Worm (Caenorhabditis elegans) whole organism, L4 larva: ENCODE data around the gene EEED8.18.

Experiments used
- R02D3.7 ChIP-seq: fragments of 150-350 bp; sonication (generic microtip); optimal IDR thresholded peaks from 3 replicates; lab custom pipeline; 2014; ENCODE audit warnings: missing biosample characterization, missing genetic modification characterization
- Y48G9A.11 ChIP-seq: fragments of 200-800 bp; sonication (Bioruptor generic); IDR thresholded peaks from 2 replicates; pipeline ENCODE4 v1.3.6; 2022; ENCODE audit warnings: missing genetic modification reagents, missing genetic modification characterization, missing compliant biosample characterization
- aha-1 ChIP-seq: fragments of 150-350 bp; peaks from one replicate; lab custom pipeline; 2014; ENCODE audit warnings: missing biosample characterization, missing genetic modification characterization
- aly-2 ChIP-seq: sonication (generic microtip); optimal IDR thresholded peaks from 2 replicates; lab custom pipeline; 2018; ENCODE audit warnings: missing biosample characterization, missing genetic modification characterization
- ceh-82 ChIP-seq: sonication (generic microtip); optimal IDR thresholded peaks from 2 replicates; lab custom pipeline; 2017; ENCODE audit warnings: missing biosample characterization, missing genetic modification characterization
- daf-16 ChIP-seq, 3 experiments: sonication (generic microtip); optimal IDR thresholded peaks; 2 replicates each; lab custom pipeline; 2016 to 2017; ENCODE audit warnings: missing genetic modification characterization in 3 of 3, missing genetic modification reagents in 3 of 3, mild to moderate bottlenecking in 2 of 3, missing compliant biosample characterization in 2 of 3, missing biosample characterization in 1 of 3, moderate library complexity in 1 of 3
- dpl-1 ChIP-seq: fragments of 150-350 bp; optimal IDR thresholded peaks from 2 replicates; lab custom pipeline; 2014; ENCODE audit warnings: missing biosample characterization, missing genetic modification reagents, missing genetic modification characterization
- dve-1 ChIP-seq: sonication (generic microtip); optimal IDR thresholded peaks from 2 replicates; lab custom pipeline; 2017; ENCODE audit warnings: antibody characterized with exemption, mild to moderate bottlenecking, missing genetic modification characterization, missing compliant biosample characterization; ENCODE audit not compliant: insufficient read depth
- fkh-10 ChIP-seq: fragments of 150-350 bp; optimal IDR thresholded peaks from 2 replicates; lab custom pipeline; 2014; ENCODE audit warnings: missing biosample characterization, missing genetic modification reagents, missing genetic modification characterization
- hlh-11 ChIP-seq: fragments of 200-800 bp; sonication (Bioruptor generic); optimal IDR thresholded peaks from 2 replicates; lab custom pipeline; 2018; ENCODE audit warnings: mild to moderate bottlenecking, missing genetic modification characterization, missing compliant biosample characterization
- hlh-30 ChIP-seq: sonication (generic microtip); optimal IDR thresholded peaks from 2 replicates; lab custom pipeline; 2017; ENCODE audit warnings: antibody characterized with exemption, mild to moderate bottlenecking, missing genetic modification characterization, missing compliant biosample characterization; ENCODE audit not compliant: insufficient read depth
- hmg-1.1 ChIP-seq: fragments of 200-800 bp; sonication (Bioruptor generic); IDR thresholded peaks from 2 replicates; pipeline ENCODE4 v1.3.6; 2022; ENCODE audit warnings: missing genetic modification reagents, missing genetic modification characterization, missing compliant biosample characterization
- lim-7 ChIP-seq: fragments of 200-800 bp; sonication (Bioruptor generic); IDR thresholded peaks from 2 replicates; pipeline ENCODE4 v1.3.6; 2022; ENCODE audit warnings: missing genetic modification characterization, missing compliant biosample characterization
- lin-29 ChIP-seq: fragments of 200-800 bp; sonication (Bioruptor generic); IDR thresholded peaks from 2 replicates; pipeline ENCODE4 v1.3.6; 2022; ENCODE audit warnings: missing genetic modification reagents, missing genetic modification characterization, missing compliant biosample characterization
- mep-1 ChIP-seq: fragments of 150-350 bp; sonication (generic microtip); optimal IDR thresholded peaks from 3 replicates; lab custom pipeline; 2014; ENCODE audit warnings: missing biosample characterization, missing genetic modification characterization
- mes-2 ChIP-seq: sonication (generic microtip); optimal IDR thresholded peaks from 2 replicates; lab custom pipeline; 2016; ENCODE audit warnings: missing genotype, mild to moderate bottlenecking, missing genetic modification characterization, missing compliant biosample characterization; ENCODE audit not compliant: poor library complexity, severe bottlenecking
- mxl-3 ChIP-seq: fragments of 200-800 bp; sonication (Bioruptor generic); optimal IDR thresholded peaks from 2 replicates; lab custom pipeline; 2018; ENCODE audit warnings: mild to moderate bottlenecking, missing genetic modification characterization, missing compliant biosample characterization
- nhr-10 ChIP-seq: fragments of 150-350 bp; optimal IDR thresholded peaks from 2 replicates; lab custom pipeline; 2014; ENCODE audit warnings: missing biosample characterization, missing genetic modification characterization
- nhr-102 ChIP-seq: sonication (generic microtip); optimal IDR thresholded peaks from 2 replicates; lab custom pipeline; 2016; ENCODE audit warnings: mild to moderate bottlenecking, missing genetic modification characterization, moderate library complexity, missing compliant biosample characterization
- nhr-237 ChIP-seq: sonication (generic microtip); optimal IDR thresholded peaks from 2 replicates; lab custom pipeline; 2017; ENCODE audit warnings: missing biosample characterization, missing genetic modification characterization
- nhr-28 ChIP-seq: fragments of 150-350 bp; optimal IDR thresholded peaks from 2 replicates; lab custom pipeline; 2014; ENCODE audit warnings: missing biosample characterization, missing genetic modification characterization
- nhr-77 ChIP-seq: fragments of 150-350 bp; optimal IDR thresholded peaks from 2 replicates; lab custom pipeline; 2014; ENCODE audit warnings: missing biosample characterization, missing genetic modification characterization
- pha-4 ChIP-seq, 2 experiments: fragments of 150-350 bp in 1 of 2; fragments of 200-800 bp in 1 of 2; sonication (Bioruptor generic) in 1 of 2; IDR thresholded peaks in 1 of 2; optimal IDR thresholded peaks in 1 of 2; 2 replicates each; pipeline versions ENCODE4 v1.3.6 to Lab custom; 2014 to 2022; ENCODE audit warnings: missing genetic modification characterization in 2 of 2, missing genetic modification reagents in 2 of 2, missing biosample characterization in 1 of 2, missing compliant biosample characterization in 1 of 2
- rbr-2 ChIP-seq: sonication (generic microtip); optimal IDR thresholded peaks from 2 replicates; lab custom pipeline; 2016; ENCODE audit warnings: missing genotype, missing genetic modification characterization, missing compliant biosample characterization
- unc-130 ChIP-seq: sonication (generic microtip); optimal IDR thresholded peaks from 2 replicates; lab custom pipeline; 2016; ENCODE audit warnings: missing genetic modification reagents, missing genetic modification characterization, missing compliant biosample characterization
- unc-62 ChIP-seq, 3 experiments: fragments of 150-350 bp in 1 of 3; sonication (generic microtip); optimal IDR thresholded peaks in 2 of 3; peaks in 1 of 3; 1 replicate in 1 of 3; 2 replicates in 2 of 3; lab custom pipeline; 2014 to 2017; ENCODE audit warnings: missing biosample characterization in 3 of 3, missing genetic modification characterization in 3 of 3, missing genetic modification reagents in 3 of 3, missing genotype in 1 of 3
- vab-7 ChIP-seq: fragments of 200-800 bp; sonication (Bioruptor generic); IDR thresholded peaks from 2 replicates; pipeline ENCODE4 v1.3.6; 2022; ENCODE audit warnings: missing genetic modification reagents, missing genetic modification characterization, missing compliant biosample characterization
- zfp-2 ChIP-seq: sonication (generic microtip); optimal IDR thresholded peaks from 2 replicates; lab custom pipeline; 2016; ENCODE audit warnings: mild to moderate bottlenecking, missing genetic modification characterization, missing compliant biosample characterization

The EEED8.18 gene

DNA sequence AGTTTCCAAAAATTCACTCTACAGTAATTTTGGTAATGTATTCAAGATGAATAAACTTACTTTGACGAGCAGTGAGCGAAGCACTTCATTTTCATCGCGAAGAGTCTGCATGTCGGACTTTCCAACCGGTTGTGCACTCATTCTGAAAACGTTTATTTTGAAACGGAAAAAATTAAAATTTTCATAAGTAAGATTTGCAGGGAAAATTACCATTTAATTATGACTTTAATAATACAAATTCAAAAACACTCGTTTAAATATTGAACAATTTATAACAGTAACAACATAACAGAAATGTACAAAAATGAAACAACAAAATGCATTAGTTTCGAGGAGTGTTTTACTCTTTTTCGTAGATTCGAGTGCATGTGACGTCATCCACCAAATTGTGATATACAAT, at the start of gene EEED8.18, which contains the start of gene EEED8.13:
Gene EEED8.18, minus strand, starts transcription at position 144 of the 400 bp plus-strand sequence.
Gene EEED8.13, minus strand, starts transcription at position 101 of the 400 bp plus-strand sequence.
- TF ChIP-seq rbr-2 (tag; lab: Kevin White, UChicago) (no peak), zfp-2 (tag; lab: Kevin White, UChicago) (no peak), nhr-77 (tag; lab: Kevin White, UChicago) (no peak)

DNA sequence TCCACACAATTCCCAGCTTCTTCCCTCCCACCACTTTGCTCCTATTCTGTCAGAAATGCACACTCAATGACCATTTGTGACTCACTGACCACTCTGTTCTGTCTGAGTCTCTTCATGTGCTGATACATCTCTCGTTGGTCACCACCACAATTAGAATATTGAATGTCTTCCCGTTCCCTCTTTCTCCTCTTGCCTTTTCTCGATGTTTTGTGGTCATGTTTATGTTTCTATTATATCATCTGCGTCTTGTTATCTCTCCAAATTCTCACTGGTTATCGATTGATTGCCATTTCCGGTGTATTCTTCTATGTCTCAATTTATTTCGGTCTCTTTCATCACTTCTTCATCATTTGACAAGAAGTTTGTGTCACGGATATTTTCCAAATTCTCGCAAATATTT, 48.5 kb upstream of the EEED8.18 start:
- TF ChIP-seq nhr-10 (tag; lab: Kevin White, UChicago) (no peak), unc-62 (GFP tag; optimal IDR thresholded peaks at IDR 0.05 in 1 of 2; lab: Kevin White, UChicago) (peak in 1 of 2 experiments; percentile 75), unc-62 (tag; optimal IDR thresholded peaks at IDR 0.05; lab: Kevin White, UChicago) (no peak), hlh-11 (tag; lab: Kevin White, UChicago) (peak; percentile 64), dve-1 (peak; percentile 38), hlh-30 (tag; lab: Kevin White, UChicago) (peak; percentile 14), mep-1 (tag; lab: Kevin White, UChicago) (peak; percentile 29), dpl-1 (GFP tag; lab: Kevin White, UChicago) (no peak), daf-16 (GFP tag; optimal IDR thresholded peaks at IDR 0.05; lab: Kevin White, UChicago) (no peak), daf-16 (tag; optimal IDR thresholded peaks at IDR 0.05; lab: Kevin White, UChicago) (peak; percentile 58), hmg-1.1 (GFP tag; lab: Robert Waterston, UW) (peak; percentile 30; the same call in 1 of the 2 replicates), lin-29 (GFP tag; lab: Robert Waterston, UW) (no peak), pha-4 (GFP tag; IDR thresholded peaks at IDR 0.05; lab: Robert Waterston, UW) (no peak), pha-4 (tag; optimal IDR thresholded peaks at IDR 0.05; lab: Kevin White, UChicago) (peak; percentile 20), nhr-28 (peak; percentile 33), aha-1 (tag; lab: Kevin White, UChicago) (peak; percentile 6), mes-2 (tag; lab: Kevin White, UChicago) (peak; percentile 45)

DNA sequence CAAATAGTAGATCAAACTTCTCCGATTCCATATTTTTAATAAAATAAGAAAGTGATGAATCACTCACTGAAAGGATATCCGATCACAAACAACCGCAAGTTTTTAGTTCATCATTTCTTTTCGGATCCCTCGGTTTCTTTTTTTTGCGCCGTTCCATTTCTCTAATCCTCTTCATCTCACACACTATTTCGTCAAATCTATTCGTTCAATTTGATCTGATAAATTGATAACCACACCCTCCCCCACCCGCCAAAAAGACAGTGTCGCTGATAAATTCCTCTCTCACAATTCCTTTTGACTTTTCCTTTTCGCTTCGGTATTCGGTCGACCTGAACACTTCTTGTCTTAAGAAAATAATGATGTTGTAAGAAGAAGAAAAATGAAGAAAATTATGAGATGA, 47.1 kb upstream of the EEED8.18 start:
- peak; percentile 33 for TF ChIP-seq hlh-11 (tag; lab: Kevin White, UChicago)
- TF ChIP-seq Y48G9A.11 (GFP tag; lab: Robert Waterston, UW), result no peak
- peak; percentile 55 for TF ChIP-seq nhr-28
- TF ChIP-seq, all 104 proteins: peak for 2

DNA sequence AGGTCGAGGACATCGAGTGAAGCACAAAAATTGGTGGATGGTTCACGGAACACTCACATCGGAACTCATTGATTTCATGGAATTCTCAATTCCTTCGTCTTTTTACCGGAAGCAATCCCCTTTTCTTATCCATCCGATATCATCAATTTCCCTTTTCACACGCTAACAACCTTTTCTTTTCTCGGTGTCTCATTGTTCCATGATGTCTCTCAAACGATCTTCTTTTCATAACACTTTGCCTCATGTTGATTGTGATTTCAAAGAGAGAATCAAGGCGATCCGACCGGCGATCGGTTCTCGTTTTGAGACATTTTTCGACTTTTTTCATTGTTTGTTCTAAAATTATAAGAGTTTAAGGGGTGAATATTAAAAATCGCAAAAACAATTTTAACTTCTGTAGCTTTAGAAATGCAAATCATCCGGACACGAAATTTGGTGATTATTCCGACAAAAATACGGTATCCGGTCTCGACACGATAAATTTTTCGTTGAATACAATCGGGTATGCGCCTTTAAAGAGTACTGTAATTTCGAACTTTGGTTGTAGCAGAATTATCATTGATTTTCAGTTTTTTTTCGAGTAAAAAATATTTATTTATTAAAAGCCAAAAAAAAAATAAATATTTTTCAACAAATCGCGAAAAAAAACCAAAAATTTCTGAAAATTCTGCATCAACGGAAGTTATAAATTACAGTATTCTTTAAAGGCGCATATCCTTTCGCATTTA, 46.4 kb upstream of the EEED8.18 start:
- TF ChIP-seq mxl-3 (GFP tag; lab: Kevin White, UChicago) (peak; percentile 25), nhr-28 (peak; percentile 27), vab-7 (GFP tag; lab: Robert Waterston, UW) (no peak), fkh-10 (GFP tag; lab: Kevin White, UChicago) (no peak), ceh-82 (tag; lab: Kevin White, UChicago) (no peak)

DNA sequence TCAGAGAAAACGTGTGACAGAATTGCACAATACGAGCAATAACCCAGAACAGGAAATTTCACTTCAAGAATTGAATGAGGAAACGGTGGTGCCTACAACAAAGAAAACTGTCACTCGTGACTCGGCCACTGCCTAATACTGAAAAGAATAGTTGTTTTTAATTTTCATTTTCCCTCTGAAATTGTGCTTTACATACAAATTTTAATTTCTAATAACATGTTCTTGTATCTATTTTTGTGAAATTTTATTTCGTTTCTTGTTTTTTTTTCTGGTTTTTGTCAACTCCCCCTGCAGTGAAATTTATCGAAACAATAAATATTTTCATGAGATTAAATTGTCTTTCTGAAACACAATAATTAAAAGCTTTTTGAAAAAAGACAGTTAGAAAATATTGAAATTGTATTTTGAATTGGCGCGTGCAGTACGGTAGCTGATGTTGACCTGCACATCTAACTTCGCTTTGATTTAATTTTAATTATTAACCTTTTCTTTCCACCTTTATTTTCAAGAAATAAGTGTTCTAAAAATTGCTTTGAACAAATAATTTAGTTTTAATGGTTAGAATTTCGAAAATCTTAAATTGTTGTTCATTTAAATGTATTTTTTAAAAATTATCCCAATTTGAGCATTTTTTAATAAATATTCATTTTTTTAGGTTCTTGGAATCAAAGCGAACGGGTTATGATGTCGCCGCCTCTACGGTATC, 43.4 kb upstream of the EEED8.18 start, which contains the start of gene daz-1:
Gene daz-1, plus strand, starts transcription at position 656 of the 706 bp plus-strand sequence.
- TF ChIP-seq lim-7 (GFP tag; lab: Robert Waterston, UW), result no peak
- TF ChIP-seq nhr-102 (tag; lab: Kevin White, UChicago), result no peak
- peak in 1 of 2 experiments; percentile 91 for TF ChIP-seq unc-62 (GFP tag; optimal IDR thresholded peaks at IDR 0.05 in 1 of 2; lab: Kevin White, UChicago)
- no peak for TF ChIP-seq unc-62 (tag; optimal IDR thresholded peaks at IDR 0.05; lab: Kevin White, UChicago)
- peak; percentile 18 for TF ChIP-seq unc-130 (GFP tag; lab: Kevin White, UChicago)
- no peak for TF ChIP-seq aly-2 (tag; lab: Kevin White, UChicago)
- TF ChIP-seq nhr-28, result no peak
- TF ChIP-seq nhr-237 (tag; lab: Kevin White, UChicago), result no peak
- TF ChIP-seq R02D3.7 (tag; lab: Kevin White, UChicago), result no peak
